Worm (Caenorhabditis elegans) whole organism, midembryonic: ENCODE data around the gene K12H4.5.

Source experiments
- flt-1 ChIP-seq: fragments of 200-800 bp; sonication (Bioruptor generic); IDR thresholded peaks from 2 replicates; pipeline ENCODE4 v1.3.6; 2022; ENCODE audit warnings: missing genetic modification characterization, missing compliant biosample characterization
- med-1 ChIP-seq: sonication (generic microtip); optimal IDR thresholded peaks from 2 replicates; lab custom pipeline; 2017; ENCODE audit warnings: missing genetic modification characterization, mild to moderate bottlenecking, missing compliant biosample characterization, antibody characterized with exemption, missing genetic modification reagents; ENCODE audit not compliant: insufficient read depth
- ref-1 ChIP-seq: fragments of 200-800 bp; sonication (Bioruptor generic); conservative IDR thresholded peaks from 2 replicates; pipeline ENCODE4 v1.3.6; 2022; ENCODE audit warnings: missing genetic modification reagents, missing genetic modification characterization, missing compliant biosample characterization

DNA sequence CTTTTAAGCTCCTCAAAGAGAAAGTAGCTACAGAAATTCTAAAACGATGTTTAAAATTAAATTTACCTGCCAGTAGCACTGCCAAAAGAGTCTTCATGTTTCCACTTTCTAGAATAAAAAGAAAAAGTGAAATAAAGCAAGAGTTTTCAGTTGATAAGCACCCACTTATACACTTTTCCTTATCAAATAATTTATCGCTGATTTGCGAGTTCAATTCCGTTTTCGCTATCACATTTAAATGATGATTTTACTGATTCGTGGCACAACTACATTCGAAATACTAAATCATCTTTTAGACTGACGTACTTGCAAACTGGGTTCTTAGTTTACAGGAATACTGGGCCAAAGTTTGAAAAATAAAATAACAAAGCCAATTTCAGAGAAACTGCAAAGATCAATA lies 6.7 kb downstream of the K12H4.5 start, which contains the start of gene K12H4.7:
- TF ChIP-seq ref-1 (GFP tag; lab: Robert Waterston, UW) (no peak), flt-1 (no peak), med-1 (GFP tag; lab: Kevin White, UChicago) (no peak)
